Fruit fly (Drosophila melanogaster) S2 (cell line): ENCODE data around the gene CG11294.
A peak's percentile ranks its signal among the peaks of the same experiment; 100 is the strongest.

Experiments
- CG8478 ChIP-seq: fragments of >200 bp; optimal IDR thresholded peaks from 2 replicates; lab custom pipeline; 2018
- CTCF ChIP-seq, 2 experiments: fragments of >200 bp; optimal IDR thresholded peaks; 2 replicates each; lab custom pipeline; 2018

- peak in 1 of 2 experiments; percentile 2 for TF ChIP-seq CTCF (optimal IDR thresholded peaks at IDR 0.05; lab: Kevin White, UChicago)
- no peak for TF ChIP-seq CG8478 (lab: Kevin White, UChicago)
These were observed 3.4 kb downstream of the CG11294 start, which contains the start of the genes Ppt1 and Ogg1 for dm6 chrX:8690003-8690402.
